Worm (Caenorhabditis elegans) whole organism, L2 larva: Measurements from ENCODE around the gene C16C10.9.

Experiments used
- C34F6.9 ChIP-seq: fragments of 150-350 bp; optimal IDR thresholded peaks from 2 replicates; lab custom pipeline; 2014; ENCODE audit warnings: missing biosample characterization, missing genetic modification characterization
- F13H6.1 ChIP-seq: sonication (generic microtip); optimal IDR thresholded peaks from 2 replicates; lab custom pipeline; 2016; ENCODE audit warnings: missing genetic modification characterization, missing compliant biosample characterization
- R02D3.7 ChIP-seq: fragments of 150-350 bp; optimal IDR thresholded peaks from 2 replicates; lab custom pipeline; 2014; ENCODE audit warnings: missing biosample characterization, missing genetic modification characterization
- ZK546.5 ChIP-seq: sonication (generic microtip); optimal IDR thresholded peaks from 2 replicates; lab custom pipeline; 2017; ENCODE audit warnings: missing biosample characterization, missing genetic modification characterization
- aly-2 ChIP-seq: fragments of 150-350 bp; optimal IDR thresholded peaks from 2 replicates; lab custom pipeline; 2014; ENCODE audit warnings: missing biosample characterization, missing genetic modification characterization
- ama-1 ChIP-seq: fragments of 150-350 bp; optimal IDR thresholded peaks from 2 replicates; lab custom pipeline; 2018; ENCODE audit warnings: inconsistent platforms
- blmp-1 ChIP-seq: sonication (generic microtip); optimal IDR thresholded peaks from 2 replicates; lab custom pipeline; 2017; ENCODE audit warnings: missing genetic modification characterization, mild to moderate bottlenecking, missing compliant biosample characterization, antibody characterized with exemption, moderate library complexity; ENCODE audit not compliant: insufficient read depth
- ceh-16 ChIP-seq: fragments of 150-350 bp; optimal IDR thresholded peaks from 2 replicates; lab custom pipeline; 2014; ENCODE audit warnings: missing biosample characterization, missing genetic modification characterization
- ceh-82 ChIP-seq: fragments of 150-350 bp; optimal IDR thresholded peaks from 2 replicates; lab custom pipeline; 2014; ENCODE audit warnings: missing biosample characterization, missing genetic modification characterization
- crh-2 ChIP-seq: sonication (generic microtip); optimal IDR thresholded peaks from 2 replicates; lab custom pipeline; 2017; ENCODE audit warnings: missing biosample characterization, missing genetic modification characterization
- egl-27 ChIP-seq: sonication (generic microtip); optimal IDR thresholded peaks from 3 replicates; lab custom pipeline; 2017; ENCODE audit warnings: missing biosample characterization, missing genetic modification reagents, missing genetic modification characterization
- elt-1 ChIP-seq: fragments of 150-350 bp; optimal IDR thresholded peaks from 2 replicates; lab custom pipeline; 2014; ENCODE audit warnings: missing biosample characterization, missing genetic modification characterization
- elt-3 ChIP-seq: sonication (generic microtip); optimal IDR thresholded peaks from 2 replicates; lab custom pipeline; 2017; ENCODE audit warnings: missing biosample characterization, missing genetic modification characterization
- fos-1 ChIP-seq: fragments of 150-350 bp; optimal IDR thresholded peaks from 2 replicates; lab custom pipeline; 2014; ENCODE audit warnings: missing biosample characterization, missing genetic modification characterization
- gmeb-1 ChIP-seq: fragments of 150-350 bp; optimal IDR thresholded peaks from 2 replicates; lab custom pipeline; 2014; ENCODE audit warnings: missing biosample characterization, missing genetic modification characterization
- lin-11 ChIP-seq: fragments of 150-350 bp; sonication (generic microtip); optimal IDR thresholded peaks from 2 replicates; lab custom pipeline; 2014; ENCODE audit warnings: missing biosample characterization, missing genetic modification characterization, inconsistent platforms, mixed read lengths
- lin-39 ChIP-seq: fragments of 150-350 bp; optimal IDR thresholded peaks from 2 replicates; lab custom pipeline; 2014; ENCODE audit warnings: missing biosample characterization, missing genetic modification reagents, missing genetic modification characterization
- lsy-2 ChIP-seq, 2 experiments: fragments of 150-350 bp in 1 of 2; sonication (generic microtip) in 1 of 2; optimal IDR thresholded peaks; 2 replicates each; lab custom pipeline; 2014 to 2017; ENCODE audit warnings: missing biosample characterization in 2 of 2, missing genetic modification characterization in 2 of 2
- mdl-1 ChIP-seq, 2 experiments: fragments of 150-350 bp in 1 of 2; sonication (generic microtip) in 1 of 2; optimal IDR thresholded peaks; 2 replicates each; lab custom pipeline; 2017; ENCODE audit warnings: missing biosample characterization in 2 of 2, missing genetic modification characterization in 2 of 2
- nhr-10 ChIP-seq: sonication (generic microtip); optimal IDR thresholded peaks from 2 replicates; lab custom pipeline; 2017; ENCODE audit warnings: missing biosample characterization, missing genetic modification characterization
- nhr-129 ChIP-seq: fragments of 150-350 bp; optimal IDR thresholded peaks from 2 replicates; lab custom pipeline; 2014; ENCODE audit warnings: missing biosample characterization, missing genetic modification characterization
- nhr-237 ChIP-seq: fragments of 150-350 bp; optimal IDR thresholded peaks from 2 replicates; lab custom pipeline; 2014; ENCODE audit warnings: missing biosample characterization, missing genetic modification characterization
- nhr-25 ChIP-seq: fragments of 150-350 bp; sonication (generic microtip); optimal IDR thresholded peaks from 3 replicates; lab custom pipeline; 2014; ENCODE audit warnings: missing biosample characterization, missing genetic modification characterization
- nhr-6 ChIP-seq: fragments of 150-350 bp; optimal IDR thresholded peaks from 2 replicates; lab custom pipeline; 2014; ENCODE audit warnings: missing biosample characterization, missing genetic modification characterization
- nhr-77 ChIP-seq: fragments of 150-350 bp; optimal IDR thresholded peaks from 2 replicates; lab custom pipeline; 2014; ENCODE audit warnings: missing biosample characterization, missing genetic modification characterization
- sem-4 ChIP-seq: fragments of 150-350 bp; optimal IDR thresholded peaks from 2 replicates; lab custom pipeline; 2014; ENCODE audit warnings: missing biosample characterization, missing genetic modification reagents, missing genetic modification characterization
- sma-3 ChIP-seq: sonication (generic microtip); optimal IDR thresholded peaks from 2 replicates; lab custom pipeline; 2016; ENCODE audit warnings: missing genetic modification reagents, missing genetic modification characterization, missing compliant biosample characterization
- snpc-4 ChIP-seq: fragments of 150-350 bp; optimal IDR thresholded peaks from 2 replicates; lab custom pipeline; 2014; ENCODE audit warnings: missing biosample characterization, missing genetic modification characterization
- unc-39 ChIP-seq: fragments of 150-350 bp; optimal IDR thresholded peaks from 2 replicates; lab custom pipeline; 2014; ENCODE audit warnings: missing biosample characterization, missing genetic modification characterization
- unc-55 ChIP-seq: fragments of 150-350 bp; sonication (generic microtip); optimal IDR thresholded peaks from 3 replicates; lab custom pipeline; 2014; ENCODE audit warnings: missing biosample characterization, missing genetic modification reagents, missing genetic modification characterization
- unc-62 ChIP-seq: fragments of 150-350 bp; optimal IDR thresholded peaks from 2 replicates; lab custom pipeline; 2014; ENCODE audit warnings: missing biosample characterization, missing genetic modification reagents, missing genetic modification characterization
- ztf-1 ChIP-seq: fragments of 200-800 bp; sonication (Bioruptor generic); conservative IDR thresholded peaks from 2 replicates; pipeline ENCODE4 v1.3.6; 2022; ENCODE audit warnings: missing genetic modification characterization, missing compliant biosample characterization
- ztf-11 ChIP-seq: sonication (generic microtip); optimal IDR thresholded peaks from 2 replicates; lab custom pipeline; 2017; ENCODE audit warnings: missing biosample characterization, missing genetic modification characterization

The C16C10.9 gene

ce11 chrIII:4157298-4157697, at the start of gene C16C10.9:
C16C10.9 (minus strand) TSS chrIII:4157398.
- TF ChIP-seq egl-27 (tag; lab: Kevin White, UChicago) (no peak), elt-3 (no peak), nhr-129 (tag; lab: Kevin White, UChicago) (no peak), nhr-77 (tag; lab: Kevin White, UChicago) (no peak), nhr-25 (tag; lab: Kevin White, UChicago) (no peak), ZK546.5 (no peak), nhr-237 (tag; lab: Kevin White, UChicago) (no peak)

- peak; percentile 24 for TF ChIP-seq blmp-1 (tag; lab: Kevin White, UChicago)
- TF ChIP-seq unc-55 (GFP tag; lab: Kevin White, UChicago), result peak; percentile 37
- TF ChIP-seq lsy-2 (tag; optimal IDR thresholded peaks at IDR 0.05; lab: Kevin White, UChicago), result peak in 1 of 2 experiments; percentile 15
- TF ChIP-seq elt-1 (tag; lab: Kevin White, UChicago), result no peak
- no peak for TF ChIP-seq unc-62
These were observed 48.6 kb upstream of the C16C10.9 start, which contains the start of gene R74.8 for ce11 chrIII:4205751-4206327. R74.8 (plus strand) TSS chrIII:4206277.

ce11 chrIII:4204964-4205363, 47.8 kb upstream of the C16C10.9 start:
- TF ChIP-seq nhr-6 (tag; lab: Kevin White, UChicago), result no peak
- TF ChIP-seq egl-27 (tag; lab: Kevin White, UChicago), result no peak
- no peak for TF ChIP-seq ceh-16 (tag; lab: Kevin White, UChicago)
- TF ChIP-seq elt-1 (tag; lab: Kevin White, UChicago), result no peak
- TF ChIP-seq ama-1, result no peak
- TF ChIP-seq R02D3.7, result no peak
- TF ChIP-seq fos-1 (tag; lab: Kevin White, UChicago), result no peak
- no peak for TF ChIP-seq F13H6.1
- TF ChIP-seq ztf-1 (GFP tag; lab: Robert Waterston, UW), result no peak
- no peak for TF ChIP-seq mdl-1 (tag; optimal IDR thresholded peaks at IDR 0.05; lab: Kevin White, UChicago)
- no peak for TF ChIP-seq nhr-129 (tag; lab: Kevin White, UChicago)
- no peak for TF ChIP-seq nhr-237 (tag; lab: Kevin White, UChicago)
- TF ChIP-seq sma-3 (GFP tag; lab: Kevin White, UChicago), result no peak
- no peak for TF ChIP-seq unc-39 (tag; lab: Kevin White, UChicago)

ce11 chrIII:4204072-4204471, 46.9 kb upstream of the C16C10.9 start, which contains the start of the genes pelo-1 and R74.7:
pelo-1 (minus strand) TSS chrIII:4204222.
R74.7 (plus strand) TSS chrIII:4204429.
- TF ChIP-seq gmeb-1, result peak; percentile 6
- TF ChIP-seq nhr-10 (tag; lab: Kevin White, UChicago), result no peak
- no peak for TF ChIP-seq sma-3 (GFP tag; lab: Kevin White, UChicago)
- peak; percentile 5 for TF ChIP-seq nhr-25 (tag; lab: Kevin White, UChicago)
- TF ChIP-seq C34F6.9 (tag; lab: Kevin White, UChicago), result peak; percentile 61
- peak; percentile 12 for TF ChIP-seq fos-1 (tag; lab: Kevin White, UChicago)
- no peak for TF ChIP-seq snpc-4 (tag; lab: Kevin White, UChicago)
- TF ChIP-seq R02D3.7, result peak; percentile 55
- TF ChIP-seq crh-2 (tag; lab: Kevin White, UChicago), result peak; percentile 9
- peak; percentile 86 for TF ChIP-seq unc-55 (GFP tag; lab: Kevin White, UChicago)
- TF ChIP-seq lsy-2 (tag; optimal IDR thresholded peaks at IDR 0.05; lab: Kevin White, UChicago), result peak in 1 of 2 experiments; percentile 61

ce11 chrIII:4196988-4197384, 39.8 kb upstream of the C16C10.9 start, which contains the start of gene asd-1:
asd-1 (plus strand) TSS chrIII:4197285.
- TF ChIP-seq lin-39 (tag; lab: Kevin White, UChicago) (no peak), crh-2 (tag; lab: Kevin White, UChicago) (no peak), nhr-10 (tag; lab: Kevin White, UChicago) (no peak), unc-55 (GFP tag; lab: Kevin White, UChicago) (no peak), unc-62 (no peak), elt-3 (no peak), nhr-237 (tag; lab: Kevin White, UChicago) (no peak), ztf-11 (tag; lab: Kevin White, UChicago) (no peak), ceh-82 (tag; lab: Kevin White, UChicago) (no peak), lin-11 (tag; lab: Kevin White, UChicago) (no peak), C34F6.9 (tag; lab: Kevin White, UChicago) (no peak), aly-2 (no peak), gmeb-1 (no peak), sem-4 (tag; lab: Kevin White, UChicago) (no peak), fos-1 (tag; lab: Kevin White, UChicago) (no peak)
